Worm (Caenorhabditis elegans) whole organism, early embryonic: ENCODE results near the gene unc-50.

Experiments used
- ama-1 ChIP-seq: fragments of 150-350 bp; optimal IDR thresholded peaks from 2 replicates; lab custom pipeline; 2014
- ceh-13 ChIP-seq: fragments of 200-800 bp; sonication (Bioruptor generic); optimal IDR thresholded peaks from 2 replicates; lab custom pipeline; 2018; ENCODE audit warnings: mild to moderate bottlenecking, missing genetic modification characterization, missing compliant biosample characterization
- ets-7 ChIP-seq: sonication (generic microtip); optimal IDR thresholded peaks from 2 replicates; lab custom pipeline; 2016; ENCODE audit warnings: missing genotype, missing genetic modification characterization, missing compliant biosample characterization
- flt-1 ChIP-seq: fragments of 200-800 bp; sonication (Bioruptor generic); IDR thresholded peaks from 2 replicates; pipeline ENCODE4 v1.3.6; 2022; ENCODE audit warnings: missing genetic modification characterization, missing compliant biosample characterization
- hnd-1 ChIP-seq: sonication (generic microtip); optimal IDR thresholded peaks from 2 replicates; lab custom pipeline; 2016; ENCODE audit warnings: missing genetic modification characterization, missing compliant biosample characterization
- sea-1 ChIP-seq: fragments of 200-800 bp; sonication (Bioruptor generic); conservative IDR thresholded peaks from 2 replicates; pipeline ENCODE4 v1.3.6; 2022; ENCODE audit warnings: missing genetic modification characterization, missing compliant biosample characterization
- tra-4 ChIP-seq: sonication (generic microtip); optimal IDR thresholded peaks from 2 replicates; lab custom pipeline; 2017; ENCODE audit warnings: missing genetic modification characterization, missing compliant biosample characterization

- no peak for TF ChIP-seq ama-1 (lab: Kevin White, UChicago)
- no peak for TF ChIP-seq hnd-1 (tag; lab: Kevin White, UChicago)
- no peak for TF ChIP-seq sea-1
- TF ChIP-seq tra-4: no peak
- no peak for TF ChIP-seq flt-1 (GFP tag; lab: Robert Waterston, UW)
- TF ChIP-seq ets-7 (tag; lab: Kevin White, UChicago): no peak
- no peak for TF ChIP-seq ceh-13 (GFP tag; lab: Kevin White, UChicago)
Observed at ce11 chrIII:10290541-10290940, 27.4 kb downstream of the unc-50 start.
